In genomic region chrX:8690003-8690402, dm6 we compare ENCODE assay signal across 1 fruit fly cellular context.
A peak's percentile ranks its signal among the peaks of the same experiment; 100 is the strongest.
TF ChIP-seq lines count a peak whose summit lies in the region.

TSS of gene Ppt1 (minus strand) at chrX:8690227.
TSS of gene Ogg1 (plus strand) at chrX:8690327.

TF ChIP-seq in whole organism, embryonic, 481 proteins besides CTCF, POLR2A, EP300 and RAD21 (continued from another document and continues in another):
- peak; percentile 69 for TF ChIP-seq CG12391 (tag; optimal IDR thresholded peaks at IDR 0.05; lab: Kevin White, UChicago)
- peak; percentile 48 for TF ChIP-seq CG13894 (tag; optimal IDR thresholded peaks at IDR 0.05; lab: Kevin White, UChicago)
- TF ChIP-seq CG4854 (GFP tag; optimal IDR thresholded peaks at IDR 0.05; lab: Kevin White, UChicago): peak; percentile 32
- TF ChIP-seq CG17385 (GFP tag; optimal IDR thresholded peaks at IDR 0.05; lab: Kevin White, UChicago): peak; percentile 35
- 0 out of 2 replicates have a peak, but pooled peaks have one; percentile 14 for TF ChIP-seq esg (GFP tag; conservative IDR thresholded peaks at IDR 0.05; lab: Robert Waterston, UW)
- TF ChIP-seq aop (GFP tag; IDR thresholded peaks at IDR 0.05; lab: Robert Waterston, UW): no peak
- TF ChIP-seq CG32532 (GFP tag; IDR thresholded peaks at IDR 0.05; lab: Robert Waterston, UW): peak; percentile 56
- no peak for TF ChIP-seq CG1529 (GFP tag; optimal IDR thresholded peaks at IDR 0.05; lab: Kevin White, UChicago)
- no peak for TF ChIP-seq Hey (tag; optimal IDR thresholded peaks at IDR 0.05; lab: Kevin White, UChicago)
- peak; percentile 31 for TF ChIP-seq tap (tag; optimal IDR thresholded peaks at IDR 0.05; lab: Kevin White, UChicago)
- no peak for TF ChIP-seq br (optimal IDR thresholded peaks at IDR 0.05; lab: Kevin White, UChicago)
- no peak for TF ChIP-seq scrt (GFP tag; optimal IDR thresholded peaks at IDR 0.05; lab: Kevin White, UChicago)
- TF ChIP-seq CG32767 (GFP tag; IDR thresholded peaks at IDR 0.05; lab: Robert Waterston, UW): no peak
- peak; percentile 28 for TF ChIP-seq Blimp-1 (GFP tag; optimal IDR thresholded peaks at IDR 0.05; lab: Kevin White, UChicago)
- TF ChIP-seq CG11695 (GFP tag; IDR thresholded peaks at IDR 0.05; lab: Robert Waterston, UW): 0 out of 3 replicates have a peak, but pooled peaks have one; percentile 18
- TF ChIP-seq Camta (GFP tag; optimal IDR thresholded peaks at IDR 0.05; lab: Kevin White, UChicago): peak; percentile 54
- TF ChIP-seq Mrtf (GFP tag; IDR thresholded peaks at IDR 0.05; lab: Robert Waterston, UW): peak; percentile 23; the same call in 1 of the 3 replicates
- TF ChIP-seq sima (GFP tag; optimal IDR thresholded peaks at IDR 0.05; lab: Kevin White, UChicago): peak; percentile 37
- peak; percentile 60 for TF ChIP-seq pum (GFP tag; optimal IDR thresholded peaks at IDR 0.05; lab: Kevin White, UChicago)
- TF ChIP-seq caup (GFP tag; optimal IDR thresholded peaks at IDR 0.05; lab: Kevin White, UChicago; ENCODE audit: severe bottlenecking): peak; percentile 59
- TF ChIP-seq CG2202 (tag; optimal IDR thresholded peaks at IDR 0.05; lab: Kevin White, UChicago): peak; percentile 19
- TF ChIP-seq CG17359 (tag; optimal IDR thresholded peaks at IDR 0.05; lab: Kevin White, UChicago): peak; percentile 41
- peak; percentile 13 for TF ChIP-seq Fer3 (tag; optimal IDR thresholded peaks at IDR 0.05; lab: Kevin White, UChicago)
- TF ChIP-seq sug (tag; optimal IDR thresholded peaks at IDR 0.05; lab: Kevin White, UChicago): peak; percentile 60
- no peak for TF ChIP-seq gsb-n (tag; optimal IDR thresholded peaks at IDR 0.05; lab: Kevin White, UChicago)
- peak; percentile 42 for TF ChIP-seq CG12299 (tag; optimal IDR thresholded peaks at IDR 0.05; lab: Kevin White, UChicago)
- TF ChIP-seq CG18011 (GFP tag; optimal IDR thresholded peaks at IDR 0.05; lab: Kevin White, UChicago): peak; percentile 42
- TF ChIP-seq gro (GFP tag; optimal IDR thresholded peaks at IDR 0.05; lab: Kevin White, UChicago): peak; percentile 48
- no peak for TF ChIP-seq cg (GFP tag; optimal IDR thresholded peaks at IDR 0.05; lab: Kevin White, UChicago)
- 0 out of 2 replicates have a peak, but pooled peaks have one; percentile 22 for TF ChIP-seq al (GFP tag; IDR thresholded peaks at IDR 0.05; lab: Robert Waterston, UW)
- peak; percentile 54 for TF ChIP-seq CG15479 (GFP tag; optimal IDR thresholded peaks at IDR 0.05; lab: Kevin White, UChicago)
- peak; percentile 53; the same call in 1 of the 3 replicates for TF ChIP-seq CG34422 (GFP tag; IDR thresholded peaks at IDR 0.05; lab: Robert Waterston, UW)
- TF ChIP-seq mirr (GFP tag; optimal IDR thresholded peaks at IDR 0.05; lab: Kevin White, UChicago): no peak
- peak in 1 of 3 experiments; percentile 43 for TF ChIP-seq lola (GFP tag; optimal IDR thresholded peaks at IDR 0.05; lab: Kevin White, UChicago)
- TF ChIP-seq eve (GFP tag; optimal IDR thresholded peaks at IDR 0.05; lab: Kevin White, UChicago): peak in 1 of 2 experiments; percentile 87
- peak; percentile 45 for TF ChIP-seq CG17829 (tag; optimal IDR thresholded peaks at IDR 0.05; lab: Kevin White, UChicago)
- no peak for TF ChIP-seq CG31365 (tag; optimal IDR thresholded peaks at IDR 0.05; lab: Kevin White, UChicago)
- peak; percentile 58 for TF ChIP-seq CG2678 (tag; optimal IDR thresholded peaks at IDR 0.05; lab: Kevin White, UChicago)
- no peak for TF ChIP-seq run (tag; optimal IDR thresholded peaks at IDR 0.05; lab: Kevin White, UChicago)
- peak; percentile 42; the same call in 1 of the 3 replicates for TF ChIP-seq so (GFP tag; IDR thresholded peaks at IDR 0.05; lab: Robert Waterston, UW)
- TF ChIP-seq Dbx (GFP tag; IDR thresholded peaks at IDR 0.05; lab: Robert Waterston, UW): 0 out of 3 replicates have a peak, but pooled peaks have one; percentile 55
- peak; percentile 70 for TF ChIP-seq mam (GFP tag; optimal IDR thresholded peaks at IDR 0.05; lab: Kevin White, UChicago)
- 0 out of 3 replicates have a peak, but pooled peaks have one; percentile 8 for TF ChIP-seq CG14860 (GFP tag; IDR thresholded peaks at IDR 0.05; lab: Robert Waterston, UW; ENCODE audit: partially characterized antibody)
- TF ChIP-seq zf30C (GFP tag; optimal IDR thresholded peaks at IDR 0.05; lab: Kevin White, UChicago): no peak
- TF ChIP-seq Abd-B (GFP tag; optimal IDR thresholded peaks at IDR 0.05; lab: Kevin White, UChicago): no peak
- no peak for TF ChIP-seq CG17912 (GFP tag; optimal IDR thresholded peaks at IDR 0.05; lab: Kevin White, UChicago)
- TF ChIP-seq sna (GFP tag; IDR thresholded peaks at IDR 0.05; lab: Robert Waterston, UW; ENCODE audit: partially characterized antibody): peak; percentile 66; the same call in 1 of the 2 replicates
- no peak for TF ChIP-seq seq (GFP tag; IDR thresholded peaks at IDR 0.05; lab: Robert Waterston, UW)
- no peak for TF ChIP-seq CG5245 (GFP tag; optimal IDR thresholded peaks at IDR 0.05; lab: Kevin White, UChicago)
- no peak for TF ChIP-seq Stat92E (GFP tag; optimal IDR thresholded peaks at IDR 0.05; lab: Kevin White, UChicago)
- no peak for TF ChIP-seq fd96Cb (tag; optimal IDR thresholded peaks at IDR 0.05; lab: Kevin White, UChicago)
- peak; percentile 43 for TF ChIP-seq CG10147 (GFP tag; optimal IDR thresholded peaks at IDR 0.05; lab: Kevin White, UChicago)
- TF ChIP-seq Hr39 (optimal IDR thresholded peaks at IDR 0.05; lab: Kevin White, UChicago): no peak
- peak; percentile 27 for TF ChIP-seq dmrt99B (tag; optimal IDR thresholded peaks at IDR 0.05; lab: Kevin White, UChicago)
- TF ChIP-seq crc (GFP tag; optimal IDR thresholded peaks at IDR 0.05; lab: Kevin White, UChicago): peak; percentile 57
- peak; percentile 21 for TF ChIP-seq CG12071 (GFP tag; optimal IDR thresholded peaks at IDR 0.05; lab: Kevin White, UChicago)
- TF ChIP-seq D19B (GFP tag; optimal IDR thresholded peaks at IDR 0.05; lab: Kevin White, UChicago): no peak
- peak; percentile 42 for TF ChIP-seq CG7786 (GFP tag; optimal IDR thresholded peaks at IDR 0.05; lab: Kevin White, UChicago)
- TF ChIP-seq CG10462 (GFP tag; optimal IDR thresholded peaks at IDR 0.05; lab: Kevin White, UChicago): peak; percentile 22
- TF ChIP-seq CG12236 (GFP tag; optimal IDR thresholded peaks at IDR 0.05; lab: Kevin White, UChicago): no peak
- TF ChIP-seq Elba2 (GFP tag; optimal IDR thresholded peaks at IDR 0.05; lab: Kevin White, UChicago): peak; percentile 10
- TF ChIP-seq psq (GFP tag; optimal IDR thresholded peaks at IDR 0.05; lab: Kevin White, UChicago): no peak
- TF ChIP-seq CG14965 (GFP tag; optimal IDR thresholded peaks at IDR 0.05; lab: Kevin White, UChicago; ENCODE audit: borderline replicate concordance): no peak
- TF ChIP-seq Med (GFP tag; lab: Kevin White, UChicago): peak; percentile 95
- 0 out of 3 replicates have a peak, but pooled peaks have one; percentile 10 for TF ChIP-seq Aef1 (GFP tag; IDR thresholded peaks at IDR 0.05; lab: Robert Waterston, UW)
- TF ChIP-seq CG2712 (tag; optimal IDR thresholded peaks at IDR 0.05; lab: Kevin White, UChicago): peak; percentile 57
- no peak for TF ChIP-seq stc (GFP tag; IDR thresholded peaks at IDR 0.05; lab: Robert Waterston, UW)
- TF ChIP-seq CG1792 (GFP tag; optimal IDR thresholded peaks at IDR 0.05; lab: Kevin White, UChicago): peak; percentile 2
- TF ChIP-seq unpg (GFP tag; optimal IDR thresholded peaks at IDR 0.05; lab: Kevin White, UChicago): peak; percentile 54
- TF ChIP-seq CG13624 (GFP tag; optimal IDR thresholded peaks at IDR 0.05; lab: Kevin White, UChicago): peak; percentile 62
- TF ChIP-seq NK7.1 (GFP tag; optimal IDR thresholded peaks at IDR 0.05; lab: Kevin White, UChicago): peak; percentile 33
- TF ChIP-seq CG11696 (GFP tag; IDR thresholded peaks at IDR 0.05; lab: Robert Waterston, UW): no peak
- no peak for TF ChIP-seq ac (GFP tag; optimal IDR thresholded peaks at IDR 0.05; lab: Kevin White, UChicago)
- no peak for TF ChIP-seq abd-A (tag; optimal IDR thresholded peaks at IDR 0.05; lab: Kevin White, UChicago)
- TF ChIP-seq CG15696 (tag; optimal IDR thresholded peaks at IDR 0.05; lab: Kevin White, UChicago): peak; percentile 16
- no peak for TF ChIP-seq cad (GFP tag; optimal IDR thresholded peaks at IDR 0.05; lab: Kevin White, UChicago)
- no peak for TF ChIP-seq slou (GFP tag; optimal IDR thresholded peaks at IDR 0.05; lab: Kevin White, UChicago)
- TF ChIP-seq C15 (GFP tag; IDR thresholded peaks at IDR 0.05; lab: Robert Waterston, UW): no peak
- TF ChIP-seq CG3281 (GFP tag; optimal IDR thresholded peaks at IDR 0.05; lab: Kevin White, UChicago): peak; percentile 51
- peak; percentile 58 for TF ChIP-seq lab (GFP tag; optimal IDR thresholded peaks at IDR 0.05; lab: Kevin White, UChicago)
- TF ChIP-seq Dek (tag; optimal IDR thresholded peaks at IDR 0.05; lab: Kevin White, UChicago): no peak
- TF ChIP-seq fd102C (GFP tag; optimal IDR thresholded peaks at IDR 0.05; lab: Kevin White, UChicago): no peak
- TF ChIP-seq HLH3B (GFP tag; IDR thresholded peaks at IDR 0.05; lab: Robert Waterston, UW): peak; percentile 33; the same call in 1 of the 2 replicates
- peak; percentile 75 for TF ChIP-seq CG2120 (GFP tag; optimal IDR thresholded peaks at IDR 0.05; lab: Kevin White, UChicago)
- no peak for TF ChIP-seq luna (GFP tag; optimal IDR thresholded peaks at IDR 0.05; lab: Kevin White, UChicago)
- TF ChIP-seq CG18599 (GFP tag; optimal IDR thresholded peaks at IDR 0.05; lab: Kevin White, UChicago): peak; percentile 49
- 0 out of 3 replicates have a peak, but pooled peaks have one; percentile 19 for TF ChIP-seq Optix (GFP tag; IDR thresholded peaks at IDR 0.05; lab: Robert Waterston, UW)
- 0 out of 2 replicates have a peak, but pooled peaks have one; percentile 17 for TF ChIP-seq H2.0 (GFP tag; IDR thresholded peaks at IDR 0.05; lab: Robert Waterston, UW)
- TF ChIP-seq otp (GFP tag; IDR thresholded peaks at IDR 0.05; lab: Robert Waterston, UW): no peak
- no peak for TF ChIP-seq CG8281 (tag; optimal IDR thresholded peaks at IDR 0.05; lab: Kevin White, UChicago)
- no peak for TF ChIP-seq CG5180 (GFP tag; optimal IDR thresholded peaks at IDR 0.05; lab: Kevin White, UChicago)
- peak; percentile 11 for TF ChIP-seq CG7556 (GFP tag; optimal IDR thresholded peaks at IDR 0.05; lab: Kevin White, UChicago)
- no peak for TF ChIP-seq ap (GFP tag; IDR thresholded peaks at IDR 0.05; lab: Robert Waterston, UW)
- peak; percentile 48 for TF ChIP-seq CG34376 (GFP tag; optimal IDR thresholded peaks at IDR 0.05; lab: Kevin White, UChicago)
- TF ChIP-seq CG30403 (GFP tag; optimal IDR thresholded peaks at IDR 0.05; lab: Kevin White, UChicago): peak; percentile 66
- peak; percentile 62 for TF ChIP-seq CG4617 (GFP tag; optimal IDR thresholded peaks at IDR 0.05; lab: Kevin White, UChicago; ENCODE audit: borderline replicate concordance)
- TF ChIP-seq E2f2 (GFP tag; IDR thresholded peaks at IDR 0.05; lab: Robert Waterston, UW): peak; percentile 41; the same call in 1 of the 2 replicates
- TF ChIP-seq Hmr (GFP tag; optimal IDR thresholded peaks at IDR 0.05; lab: Kevin White, UChicago): peak; percentile 59
- no peak for TF ChIP-seq crol (GFP tag; IDR thresholded peaks at IDR 0.05; lab: Robert Waterston, UW)
- peak; percentile 35 for TF ChIP-seq CG4282 (GFP tag; optimal IDR thresholded peaks at IDR 0.05; lab: Kevin White, UChicago)
- no peak for TF ChIP-seq Nf-YA (GFP tag; IDR thresholded peaks at IDR 0.05; lab: Robert Waterston, UW)
- peak; percentile 75 for TF ChIP-seq Dll (GFP tag; IDR thresholded peaks at IDR 0.05; lab: Robert Waterston, UW; ENCODE audit: partially characterized antibody)
- no peak for TF ChIP-seq CkIIα-i1 (GFP tag; IDR thresholded peaks at IDR 0.05; lab: Robert Waterston, UW)
- no peak for TF ChIP-seq wor (GFP tag; IDR thresholded peaks at IDR 0.05; lab: Robert Waterston, UW)
- TF ChIP-seq Drgx (GFP tag; IDR thresholded peaks at IDR 0.05; lab: Robert Waterston, UW): peak; percentile 38; the same call in 1 of the 2 replicates
- no peak for TF ChIP-seq Fer2 (tag; optimal IDR thresholded peaks at IDR 0.05; lab: Kevin White, UChicago)
- peak; percentile 17 for TF ChIP-seq Mes4 (GFP tag; optimal IDR thresholded peaks at IDR 0.05; lab: Kevin White, UChicago)
- peak; percentile 53 for TF ChIP-seq en (GFP tag; optimal IDR thresholded peaks at IDR 0.05; lab: Kevin White, UChicago)
- TF ChIP-seq pfk (GFP tag; optimal IDR thresholded peaks at IDR 0.05; lab: Kevin White, UChicago): no peak
- TF ChIP-seq gsb (GFP tag; IDR thresholded peaks at IDR 0.05; lab: Robert Waterston, UW): no peak
- peak; percentile 75 for TF ChIP-seq zfh2 (GFP tag; optimal IDR thresholded peaks at IDR 0.05; lab: Kevin White, UChicago)
- TF ChIP-seq HmgZ (tag; optimal IDR thresholded peaks at IDR 0.05; lab: Kevin White, UChicago): peak; percentile 63
- TF ChIP-seq CG1603 (tag; optimal IDR thresholded peaks at IDR 0.05; lab: Kevin White, UChicago): peak; percentile 69
- peak; percentile 34 for TF ChIP-seq vfl (GFP tag; optimal IDR thresholded peaks at IDR 0.05; lab: Kevin White, UChicago)
- peak; percentile 87 for TF ChIP-seq CG8290 (GFP tag; optimal IDR thresholded peaks at IDR 0.05; lab: Kevin White, UChicago)
- TF ChIP-seq CG8290 (tag; optimal IDR thresholded peaks at IDR 0.05; lab: Kevin White, UChicago): peak; percentile 76 to 80
- TF ChIP-seq Ssrp (tag; optimal IDR thresholded peaks at IDR 0.05; lab: Kevin White, UChicago): no peak
- peak; percentile 64 for TF ChIP-seq pzg (GFP tag; optimal IDR thresholded peaks at IDR 0.05; lab: Kevin White, UChicago)
- peak; percentile 64 for TF ChIP-seq BEAF-32 (GFP tag; optimal IDR thresholded peaks at IDR 0.05; lab: Kevin White, UChicago)
- no peak for TF ChIP-seq Ravus (GFP tag; IDR thresholded peaks at IDR 0.05; lab: Robert Waterston, UW)
- no peak for TF ChIP-seq Lpt (GFP tag; optimal IDR thresholded peaks at IDR 0.05; lab: Kevin White, UChicago)
- TF ChIP-seq vvl (GFP tag; IDR thresholded peaks at IDR 0.05; lab: Robert Waterston, UW): peak; percentile 70
- peak; percentile 80 for TF ChIP-seq lilli (GFP tag; optimal IDR thresholded peaks at IDR 0.05; lab: Kevin White, UChicago)
- peak; percentile 24 for TF ChIP-seq CG1233 (GFP tag; optimal IDR thresholded peaks at IDR 0.05; lab: Kevin White, UChicago)
- TF ChIP-seq tin (GFP tag; optimal IDR thresholded peaks at IDR 0.05; lab: Kevin White, UChicago): peak; percentile 56
- peak; percentile 22 for TF ChIP-seq exex (tag; optimal IDR thresholded peaks at IDR 0.05; lab: Kevin White, UChicago)
- TF ChIP-seq B-H1 (GFP tag; IDR thresholded peaks at IDR 0.05; lab: Robert Waterston, UW): no peak; the same call in 2 of the 3 replicates
- peak; percentile 42 for TF ChIP-seq CG15269 (tag; optimal IDR thresholded peaks at IDR 0.05; lab: Kevin White, UChicago)
- peak; percentile 54 for TF ChIP-seq gfzf (GFP tag; optimal IDR thresholded peaks at IDR 0.05; lab: Kevin White, UChicago)
- no peak for TF ChIP-seq Tbp (GFP tag; optimal IDR thresholded peaks at IDR 0.05; lab: Kevin White, UChicago)
